Worm (Caenorhabditis elegans) whole organism, L1 larva: Measurements from ENCODE around the gene pfut-1.

ENCODE experiments used
- alr-1 ChIP-seq: fragments of 200-800 bp; sonication (Bioruptor generic); optimal IDR thresholded peaks from 2 replicates; lab custom pipeline; 2018; ENCODE audit warnings: borderline replicate concordance, mild to moderate bottlenecking, missing genetic modification characterization, missing compliant biosample characterization
- ama-1 ChIP-seq: fragments of 150-350 bp; optimal IDR thresholded peaks from 2 replicates; lab custom pipeline; 2014
- ceh-8 ChIP-seq: fragments of 200-800 bp; sonication (Bioruptor generic); optimal IDR thresholded peaks from 2 replicates; lab custom pipeline; 2018; ENCODE audit warnings: mild to moderate bottlenecking, missing genetic modification characterization, moderate library complexity, missing compliant biosample characterization
- ceh-82 ChIP-seq, 3 experiments: fragments of 150-350 bp in 1 of 3; sonication (generic microtip) in 2 of 3; optimal IDR thresholded peaks; 2 replicates each; lab custom pipeline; 2014 to 2017; ENCODE audit warnings: missing biosample characterization in 3 of 3, missing genetic modification characterization in 3 of 3
- ceh-88 ChIP-seq: fragments of 200-800 bp; sonication (Bioruptor generic); IDR thresholded peaks from 2 replicates; pipeline ENCODE4 v1.3.6; 2022; ENCODE audit warnings: missing genetic modification characterization, missing compliant biosample characterization
- ces-1 ChIP-seq: fragments of 150-350 bp; optimal IDR thresholded peaks from 2 replicates; lab custom pipeline; 2014; ENCODE audit warnings: missing biosample characterization, missing genetic modification reagents, missing genetic modification characterization
- dpl-1 ChIP-seq, 3 experiments: fragments of 150-350 bp in 2 of 3; sonication (generic microtip) in 1 of 3; optimal IDR thresholded peaks; 2 replicates each; lab custom pipeline; 2014 to 2017; ENCODE audit warnings: missing biosample characterization in 3 of 3, missing genetic modification characterization in 3 of 3, missing genetic modification reagents in 3 of 3
- dsc-1 ChIP-seq: sonication (generic microtip); optimal IDR thresholded peaks from 2 replicates; lab custom pipeline; 2016; ENCODE audit warnings: mild to moderate bottlenecking, missing genetic modification characterization, missing compliant biosample characterization
- efl-1 ChIP-seq, 4 experiments: fragments of 150-350 bp; optimal IDR thresholded peaks in 3 of 4; peaks in 1 of 4; 1 replicate in 1 of 4; 2 replicates in 3 of 4; lab custom pipeline; 2014; ENCODE audit warnings: missing biosample characterization in 2 of 4, missing genetic modification characterization in 2 of 4, missing genetic modification reagents in 2 of 4
- efl-3 ChIP-seq: fragments of 200-800 bp; sonication (Bioruptor generic); optimal IDR thresholded peaks from 2 replicates; lab custom pipeline; 2018; ENCODE audit warnings: mild to moderate bottlenecking, missing genetic modification characterization, missing compliant biosample characterization
- elt-2 ChIP-seq: sonication (generic microtip); optimal IDR thresholded peaks from 2 replicates; lab custom pipeline; 2016; ENCODE audit warnings: missing genetic modification characterization, mild to moderate bottlenecking, inconsistent platforms, missing compliant biosample characterization, missing genetic modification reagents
- fkh-10 ChIP-seq: sonication (generic microtip); optimal IDR thresholded peaks from 2 replicates; lab custom pipeline; 2017; ENCODE audit warnings: missing biosample characterization, missing genetic modification reagents, missing genetic modification characterization
- grh-1 ChIP-seq: fragments of 200-800 bp; sonication (Bioruptor generic); IDR thresholded peaks from 2 replicates; pipeline ENCODE4 v1.3.6; 2022; ENCODE audit warnings: missing genetic modification reagents, missing genetic modification characterization, missing compliant biosample characterization
- hlh-17 ChIP-seq: fragments of 200-800 bp; sonication (Bioruptor generic); optimal IDR thresholded peaks from 2 replicates; lab custom pipeline; 2018; ENCODE audit warnings: missing genetic modification characterization, mild to moderate bottlenecking, missing compliant biosample characterization, moderate library complexity, borderline replicate concordance
- hpl-2 ChIP-seq: fragments of 150-350 bp; optimal IDR thresholded peaks from 2 replicates; lab custom pipeline; 2014; ENCODE audit warnings: missing biosample characterization, missing genetic modification reagents, missing genetic modification characterization
- jun-1 ChIP-seq: fragments of 150-350 bp; optimal IDR thresholded peaks from 2 replicates; lab custom pipeline; 2014; ENCODE audit warnings: missing biosample characterization, missing genetic modification reagents, missing genetic modification characterization
- lin-14 ChIP-seq: fragments of 200-800 bp; sonication (Bioruptor generic); optimal IDR thresholded peaks from 2 replicates; lab custom pipeline; 2018; ENCODE audit warnings: mild to moderate bottlenecking, missing genetic modification characterization, moderate library complexity, missing compliant biosample characterization
- lin-15B ChIP-seq: fragments of 150-350 bp; sonication (generic microtip); optimal IDR thresholded peaks from 3 replicates; lab custom pipeline; 2014; ENCODE audit warnings: missing biosample characterization, missing genetic modification characterization
- lir-3 ChIP-seq: sonication (generic microtip); optimal IDR thresholded peaks from 2 replicates; lab custom pipeline; 2016; ENCODE audit warnings: mild to moderate bottlenecking, missing genetic modification characterization, moderate library complexity, missing compliant biosample characterization; ENCODE audit not compliant: poor library complexity
- lsy-2 ChIP-seq, 2 experiments: fragments of 150-350 bp; optimal IDR thresholded peaks; 2 replicates each; lab custom pipeline; 2014; ENCODE audit warnings: missing biosample characterization in 2 of 2, missing genetic modification characterization in 2 of 2
- mdl-1 ChIP-seq, 2 experiments: fragments of 150-350 bp; optimal IDR thresholded peaks; 2 replicates each; lab custom pipeline; 2014 to 2017; ENCODE audit warnings: missing biosample characterization in 2 of 2, missing genetic modification characterization in 2 of 2, inconsistent platforms in 1 of 2
- mep-1 ChIP-seq: fragments of 150-350 bp; optimal IDR thresholded peaks from 2 replicates; lab custom pipeline; 2014; ENCODE audit warnings: missing biosample characterization, missing genetic modification characterization
- nhr-237 ChIP-seq: fragments of 150-350 bp; optimal IDR thresholded peaks from 2 replicates; lab custom pipeline; 2014; ENCODE audit warnings: missing biosample characterization, missing genetic modification characterization
- nhr-47 ChIP-seq: sonication (generic microtip); optimal IDR thresholded peaks from 2 replicates; lab custom pipeline; 2016; ENCODE audit warnings: mild to moderate bottlenecking, missing genetic modification characterization, moderate library complexity, missing compliant biosample characterization
- nhr-71 ChIP-seq: sonication (generic microtip); optimal IDR thresholded peaks from 2 replicates; lab custom pipeline; 2016; ENCODE audit warnings: mild to moderate bottlenecking, missing genetic modification characterization, moderate library complexity, missing compliant biosample characterization
- nhr-77 ChIP-seq: fragments of 150-350 bp; optimal IDR thresholded peaks from 2 replicates; lab custom pipeline; 2014; ENCODE audit warnings: missing biosample characterization, missing genetic modification characterization
- nhr-84 ChIP-seq: sonication (generic microtip); optimal IDR thresholded peaks from 2 replicates; lab custom pipeline; 2017; ENCODE audit warnings: missing biosample characterization, missing genetic modification characterization
- nhr-90 ChIP-seq: sonication (generic microtip); optimal IDR thresholded peaks from 2 replicates; lab custom pipeline; 2016; ENCODE audit warnings: mild to moderate bottlenecking, missing genetic modification characterization, missing compliant biosample characterization; ENCODE audit not compliant: poor library complexity
- pag-3 ChIP-seq: sonication (generic microtip); optimal IDR thresholded peaks from 2 replicates; lab custom pipeline; 2017; ENCODE audit warnings: missing genetic modification characterization, mild to moderate bottlenecking, missing compliant biosample characterization, antibody characterized with exemption, borderline replicate concordance; ENCODE audit not compliant: insufficient read depth
- pax-3 ChIP-seq: fragments of 200-800 bp; sonication (Bioruptor generic); optimal IDR thresholded peaks from 2 replicates; lab custom pipeline; 2018; ENCODE audit warnings: mild to moderate bottlenecking, missing genetic modification characterization, moderate library complexity, missing compliant biosample characterization
- snpc-4 ChIP-seq: fragments of 150-350 bp; optimal IDR thresholded peaks from 2 replicates; lab custom pipeline; 2014; ENCODE audit warnings: missing biosample characterization, missing genetic modification characterization
- snu-23 ChIP-seq: sonication (generic microtip); optimal IDR thresholded peaks from 2 replicates; lab custom pipeline; 2016; ENCODE audit warnings: missing genetic modification characterization, missing compliant biosample characterization
- sup-37 ChIP-seq: fragments of 200-800 bp; sonication (Bioruptor generic); optimal IDR thresholded peaks from 2 replicates; lab custom pipeline; 2018; ENCODE audit warnings: mild to moderate bottlenecking, missing genetic modification characterization, missing compliant biosample characterization
- swsn-7 ChIP-seq: sonication (generic microtip); optimal IDR thresholded peaks from 2 replicates; lab custom pipeline; 2016; ENCODE audit warnings: missing genetic modification characterization, missing compliant biosample characterization
- unc-30 ChIP-seq: sonication (generic microtip); optimal IDR thresholded peaks from 2 replicates; lab custom pipeline; 2017; ENCODE audit warnings: missing biosample characterization, missing genetic modification characterization
- unc-86 ChIP-seq: sonication (generic microtip); optimal IDR thresholded peaks from 2 replicates; lab custom pipeline; 2016; ENCODE audit warnings: missing genetic modification characterization, missing compliant biosample characterization
- vab-15 ChIP-seq: sonication (generic microtip); optimal IDR thresholded peaks from 2 replicates; lab custom pipeline; 2017; ENCODE audit warnings: missing genotype, mild to moderate bottlenecking, missing genetic modification characterization, missing compliant biosample characterization
- xbp-1 ChIP-seq: sonication (generic microtip); optimal IDR thresholded peaks from 2 replicates; lab custom pipeline; 2016; ENCODE audit warnings: missing genetic modification characterization, missing compliant biosample characterization
- zip-4 ChIP-seq: fragments of 200-800 bp; sonication (Bioruptor generic); optimal IDR thresholded peaks from 2 replicates; lab custom pipeline; 2018; ENCODE audit warnings: mild to moderate bottlenecking, missing genetic modification characterization, moderate library complexity, missing compliant biosample characterization
- ztf-4 ChIP-seq: fragments of 150-350 bp; optimal IDR thresholded peaks from 2 replicates; lab custom pipeline; 2014; ENCODE audit warnings: missing biosample characterization, missing genetic modification characterization

Gene pfut-1

ce11 chrX:3178501-3178900, 12.9 kb downstream of the pfut-1 start, which contains the start of gene klp-4:
Gene klp-4 (minus strand): TSS chrX:3178701.
- no peak for TF ChIP-seq vab-15 (tag; lab: Kevin White, UChicago)
- TF ChIP-seq, all 84 proteins: peak for 0

DNA sequence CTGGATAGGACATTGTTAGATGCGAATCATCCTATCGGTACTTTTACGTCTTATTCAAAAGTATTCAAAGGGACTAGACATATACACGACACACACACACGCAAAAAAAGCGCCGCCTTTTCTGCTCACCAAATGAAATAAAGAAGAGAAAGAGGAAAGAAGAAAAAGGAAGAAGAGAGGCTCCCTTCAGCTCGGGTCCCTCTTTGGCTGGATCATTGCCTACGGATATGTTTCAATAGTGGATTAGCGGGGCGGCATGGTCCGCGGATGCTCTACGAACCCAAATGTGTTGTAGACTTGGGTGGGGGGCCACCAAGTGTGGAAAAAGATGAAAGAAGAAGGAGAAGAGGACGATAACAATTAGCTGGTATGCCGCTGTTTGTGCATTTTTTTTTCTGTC, 15.8 kb downstream of the pfut-1 start:
- TF ChIP-seq lin-14 (GFP tag; lab: Kevin White, UChicago) (peak; percentile 66), fkh-10 (GFP tag; lab: Kevin White, UChicago) (peak; percentile 71), dsc-1 (no peak), ceh-82 (tag; optimal IDR thresholded peaks at IDR 0.05; lab: Kevin White, UChicago) (peak in 1 of 3 experiments; percentile 2), nhr-77 (tag; lab: Kevin White, UChicago) (no peak)

ce11 chrX:3181870-3182269, 16.2 kb downstream of the pfut-1 start:
- TF ChIP-seq efl-1 (optimal IDR thresholded peaks at IDR 0.05; lab: Kevin White, UChicago) (no peak), efl-1 (GFP tag; optimal IDR thresholded peaks at IDR 0.05 in 1 of 2; lab: Kevin White, UChicago) (peak in 1 of 2 experiments; percentile 81), elt-2 (peak; percentile 45), nhr-237 (no peak)

DNA sequence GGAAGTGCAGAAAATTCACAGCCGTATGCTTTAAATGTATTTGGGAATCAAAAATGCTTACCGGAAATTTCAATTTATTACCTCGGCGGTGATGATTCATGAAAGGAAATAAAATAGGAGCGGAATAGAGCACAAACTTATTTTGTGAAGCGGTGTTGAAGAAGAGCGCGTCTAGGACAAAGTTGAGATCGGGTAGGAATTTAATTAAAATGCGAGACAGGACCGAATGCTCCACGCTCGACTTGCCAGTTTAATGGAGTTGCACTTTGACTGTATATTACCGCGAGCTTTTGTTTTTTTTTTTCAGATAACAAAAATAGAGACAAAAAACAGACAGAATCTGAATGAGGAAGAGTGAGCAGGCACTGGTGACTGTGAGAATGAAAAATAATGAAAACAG, 19.0 kb downstream of the pfut-1 start:
- TF ChIP-seq alr-1 (tag; lab: Kevin White, UChicago) (no peak), nhr-47 (tag; lab: Kevin White, UChicago) (no peak), dpl-1 (GFP tag; optimal IDR thresholded peaks at IDR 0.05; lab: Kevin White, UChicago) (no peak), nhr-84 (tag; lab: Kevin White, UChicago) (no peak), jun-1 (tag; lab: Kevin White, UChicago) (no peak), lir-3 (no peak), fkh-10 (GFP tag; lab: Kevin White, UChicago) (no peak), snpc-4 (tag; lab: Kevin White, UChicago) (no peak), ceh-88 (GFP tag; lab: Robert Waterston, UW) (no peak), nhr-71 (tag; lab: Kevin White, UChicago) (no peak), ceh-8 (GFP tag; lab: Kevin White, UChicago) (no peak), lin-15B (no peak), pag-3 (tag; lab: Kevin White, UChicago) (no peak), pax-3 (tag; lab: Kevin White, UChicago) (no peak), efl-3 (no peak), sup-37 (GFP tag; lab: Kevin White, UChicago) (no peak), hlh-17 (GFP tag; lab: Kevin White, UChicago) (no peak)

DNA sequence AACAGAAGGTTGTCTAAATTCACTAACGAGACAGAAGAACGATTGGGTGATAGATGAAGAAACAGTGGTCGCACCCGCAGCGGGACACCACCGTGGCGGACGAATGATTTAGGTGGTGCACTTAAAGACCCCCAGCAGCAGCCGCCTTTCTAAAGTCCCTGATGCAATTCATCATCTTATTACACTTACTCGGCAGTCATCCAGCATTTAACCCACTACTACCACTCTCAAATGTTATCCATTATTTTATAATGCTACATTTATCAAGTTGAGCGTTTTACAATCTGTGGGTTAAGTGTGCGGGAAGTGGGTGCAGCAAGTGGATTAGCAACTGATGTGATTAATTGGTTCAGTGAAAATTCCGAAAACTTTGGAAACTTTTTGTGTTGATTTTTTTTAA, 24.6 kb downstream of the pfut-1 start:
- TF ChIP-seq lin-14 (GFP tag; lab: Kevin White, UChicago) (peak; percentile 12), elt-2 (no peak)
- TF ChIP-seq, all 84 proteins: peak for 1

DNA sequence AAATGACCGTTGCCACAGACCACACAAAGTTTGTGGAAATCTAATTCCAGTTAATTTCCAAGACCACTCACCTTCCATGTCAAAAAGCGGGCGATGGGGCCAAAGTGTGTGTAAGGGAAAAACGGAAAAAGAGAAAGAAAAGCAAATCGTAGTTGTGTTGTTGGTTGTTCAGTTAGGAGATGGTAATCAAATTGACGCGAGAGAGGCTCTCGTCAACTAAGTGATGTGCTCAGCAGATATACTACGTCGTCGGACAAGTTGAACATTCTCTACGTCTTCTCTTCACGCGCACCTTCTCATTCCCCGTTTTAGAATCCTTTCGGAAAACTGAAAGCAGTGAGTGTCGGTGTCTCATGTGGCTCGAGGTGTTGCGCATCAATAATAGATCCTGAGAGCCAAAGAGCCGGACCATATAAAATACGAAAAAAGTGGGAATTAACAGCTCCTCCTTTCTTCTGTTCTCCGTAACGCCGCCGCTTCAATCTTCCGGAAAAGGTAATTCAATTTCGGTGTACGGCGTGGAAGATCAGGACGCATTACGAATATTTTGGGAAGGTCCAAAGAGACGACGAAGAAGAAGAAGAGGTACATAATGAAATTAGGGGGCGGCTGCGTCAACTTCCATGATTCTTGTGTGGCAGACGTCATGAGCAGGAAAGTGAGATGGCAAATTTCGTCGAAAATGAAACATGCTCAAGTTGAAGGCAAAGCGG, 25.9 kb downstream of the pfut-1 start:
- TF ChIP-seq snu-23 (GFP tag; lab: Kevin White, UChicago) (no peak), lin-14 (GFP tag; lab: Kevin White, UChicago) (peak; percentile 35), zip-4 (GFP tag; lab: Kevin White, UChicago) (no peak), efl-3 (no peak), lin-15B (no peak), mep-1 (tag; lab: Kevin White, UChicago) (no peak), ztf-4 (no peak), ces-1 (GFP tag; lab: Kevin White, UChicago) (peak; percentile 56), ama-1 (lab: Kevin White, UChicago) (no peak), lsy-2 (tag; optimal IDR thresholded peaks at IDR 0.05; lab: Kevin White, UChicago) (no peak), nhr-84 (tag; lab: Kevin White, UChicago) (no peak), unc-30 (tag; lab: Kevin White, UChicago) (no peak), unc-86 (tag; lab: Kevin White, UChicago) (no peak), hpl-2 (GFP tag; lab: Kevin White, UChicago) (no peak), grh-1 (GFP tag; lab: Robert Waterston, UW) (no peak), swsn-7 (tag; lab: Kevin White, UChicago) (no peak), mdl-1 (tag; optimal IDR thresholded peaks at IDR 0.05; lab: Kevin White, UChicago) (no peak), fkh-10 (GFP tag; lab: Kevin White, UChicago) (peak; percentile 46), nhr-90 (tag; lab: Kevin White, UChicago) (no peak), xbp-1 (tag; lab: Kevin White, UChicago) (no peak)
